Worm (Caenorhabditis elegans): ENCODE results near the gene R07B7.2.

DNA sequence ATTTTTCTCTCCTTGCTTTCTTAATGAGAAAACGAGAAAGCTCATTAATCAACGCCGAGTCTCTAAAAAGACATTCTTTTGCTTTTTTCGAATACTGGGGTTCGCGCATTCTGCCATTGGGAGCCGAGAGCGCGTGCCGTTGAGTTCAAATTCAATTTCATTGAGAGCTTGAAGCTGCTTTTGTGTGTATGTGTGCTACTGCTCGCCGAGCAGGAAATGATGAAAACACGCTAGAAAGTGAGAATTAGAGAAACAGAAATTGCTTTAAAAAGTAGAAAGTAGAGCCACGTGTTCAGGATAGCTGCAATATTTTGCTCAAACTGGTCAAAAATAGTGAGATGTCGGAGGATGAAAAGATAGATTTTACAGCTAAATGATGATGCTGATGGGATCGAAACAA is 33.9 kb downstream of the R07B7.2 start:
- no peak for TF ChIP-seq vab-15 (tag; optimal IDR thresholded peaks at IDR 0.05)
- TF ChIP-seq lin-39 (tag; optimal IDR thresholded peaks at IDR 0.05), result no peak
- TF ChIP-seq unc-62 (GFP tag; optimal IDR thresholded peaks at IDR 0.05), result no peak
- TF ChIP-seq mdl-1 (tag; optimal IDR thresholded peaks at IDR 0.05), result no peak
- TF ChIP-seq ama-1 (optimal IDR thresholded peaks at IDR 0.05), result no peak
- TF ChIP-seq nhr-76 (tag; optimal IDR thresholded peaks at IDR 0.05), result no peak
- no peak for TF ChIP-seq fkh-4 (tag; optimal IDR thresholded peaks at IDR 0.05; ENCODE audit: borderline replicate concordance)
- TF ChIP-seq unc-130 (tag; optimal IDR thresholded peaks at IDR 0.05), result no peak
- TF ChIP-seq egl-27 (tag; optimal IDR thresholded peaks at IDR 0.05), result no peak
- TF ChIP-seq nhr-77 (tag; optimal IDR thresholded peaks at IDR 0.05), result no peak
- no peak for TF ChIP-seq ets-5 (GFP tag; IDR thresholded peaks at IDR 0.05)

Measured in whole organism, L1 larva.